Worm (Caenorhabditis elegans): ENCODE measurements around the gene F18E9.7.
"Not testable (repeated sequence)": the region's sequence is repeated elsewhere in the genome, so short reads cannot be mapped to it uniquely, and the experiment has no call there.

F18E9.7 gene

ce11 chrX:8597647-8598046 lies at the start of gene F18E9.7:
F18E9.7 (minus strand) TSS chrX:8597747.
- TF ChIP-seq W03F9.2 (tag; optimal IDR thresholded peaks at IDR 0.05) (no peak), dao-5 (tag; optimal IDR thresholded peaks at IDR 0.05) (no peak), him-1 (tag; optimal IDR thresholded peaks at IDR 0.05) (no peak)

- no peak for TF ChIP-seq dao-5 (tag; optimal IDR thresholded peaks at IDR 0.05)
- TF ChIP-seq W03F9.2 (tag; optimal IDR thresholded peaks at IDR 0.05) = no peak
- no peak for TF ChIP-seq him-1 (tag; optimal IDR thresholded peaks at IDR 0.05)
These were observed 49.5 kb upstream of the F18E9.7 start, which contains the start of gene F12D9.2 for ce11 chrX:8646997-8647396. F12D9.2 (minus strand) TSS chrX:8647097.

- TF ChIP-seq W03F9.2 (tag; optimal IDR thresholded peaks at IDR 0.05) = peak; percentile 6
- no peak for TF ChIP-seq dao-5 (tag; optimal IDR thresholded peaks at IDR 0.05)
- peak; percentile 68 for TF ChIP-seq him-1 (tag; optimal IDR thresholded peaks at IDR 0.05)
These were observed 48.7 kb upstream of the F18E9.7 start for ce11 chrX:8646287-8646686.

ce11 chrX:8643817-8644216 lies 46.3 kb upstream of the F18E9.7 start, which contains the start of gene stg-2:
stg-2 (minus strand) TSS chrX:8643917.
- no peak for TF ChIP-seq him-1 (tag; optimal IDR thresholded peaks at IDR 0.05)
- no peak for TF ChIP-seq dao-5 (tag; optimal IDR thresholded peaks at IDR 0.05)
- no peak for TF ChIP-seq W03F9.2 (tag; optimal IDR thresholded peaks at IDR 0.05)

- TF ChIP-seq dao-5 (tag; optimal IDR thresholded peaks at IDR 0.05) (no peak), W03F9.2 (tag; optimal IDR thresholded peaks at IDR 0.05) (peak; percentile 1)
These were observed 43.1 kb upstream of the F18E9.7 start for ce11 chrX:8640654-8641053.

- TF ChIP-seq W03F9.2 (tag; optimal IDR thresholded peaks at IDR 0.05) = no peak
- no peak for TF ChIP-seq him-1 (tag; optimal IDR thresholded peaks at IDR 0.05)
- no peak for TF ChIP-seq dao-5 (tag; optimal IDR thresholded peaks at IDR 0.05)
These were observed 41.2 kb upstream of the F18E9.7 start for ce11 chrX:8638679-8639184.

ce11 chrX:8625090-8625489 lies 27.5 kb upstream of the F18E9.7 start, which contains the start of gene K01A12.3:
K01A12.3 (minus strand) TSS chrX:8625190.
- TF ChIP-seq him-1 (tag; optimal IDR thresholded peaks at IDR 0.05) (no peak), W03F9.2 (tag; optimal IDR thresholded peaks at IDR 0.05) (no peak), dao-5 (tag; optimal IDR thresholded peaks at IDR 0.05) (no peak)

- peak; percentile 14 for TF ChIP-seq dao-5 (tag; optimal IDR thresholded peaks at IDR 0.05)
- TF ChIP-seq W03F9.2 (tag; optimal IDR thresholded peaks at IDR 0.05) = peak; percentile 15
- no peak for TF ChIP-seq him-1 (tag; optimal IDR thresholded peaks at IDR 0.05)
These were observed 26.5 kb upstream of the F18E9.7 start for ce11 chrX:8623840-8624591.

ce11 chrX:8613053-8613452 lies 15.5 kb upstream of the F18E9.7 start, which contains the start of gene K01A12.2:
K01A12.2 (plus strand) TSS chrX:8613353.
- no peak for TF ChIP-seq W03F9.2 (tag; optimal IDR thresholded peaks at IDR 0.05)
- TF ChIP-seq him-1 (tag; optimal IDR thresholded peaks at IDR 0.05) = no peak
- TF ChIP-seq dao-5 (tag; optimal IDR thresholded peaks at IDR 0.05) = no peak

ce11 chrX:8612278-8612677 lies 14.7 kb upstream of the F18E9.7 start:
- TF ChIP-seq him-1 (tag; optimal IDR thresholded peaks at IDR 0.05) = no peak
- no peak for TF ChIP-seq W03F9.2 (tag; optimal IDR thresholded peaks at IDR 0.05)
- no peak for TF ChIP-seq dao-5 (tag; optimal IDR thresholded peaks at IDR 0.05)

ce11 chrX:8610606-8611005 lies 13.1 kb upstream of the F18E9.7 start, which contains the start of gene K01A12.4:
K01A12.4 (plus strand) TSS chrX:8610906.
- not testable (repeated sequence) for TF ChIP-seq him-1, dao-5, W03F9.2 (tag; optimal IDR thresholded peaks at IDR 0.05)

- TF ChIP-seq W03F9.2 (tag; optimal IDR thresholded peaks at IDR 0.05) = no peak
- TF ChIP-seq dao-5 (tag; optimal IDR thresholded peaks at IDR 0.05) = peak; percentile 12
- no peak for TF ChIP-seq him-1 (tag; optimal IDR thresholded peaks at IDR 0.05)
These were observed 11.2 kb upstream of the F18E9.7 start for ce11 chrX:8608756-8609155.

ce11 chrX:8605005-8605404 lies 7.5 kb upstream of the F18E9.7 start, which contains the start of the genes H35N09.2 and H35N09.1:
H35N09.2 (minus strand) TSS chrX:8605058.
H35N09.1 (plus strand) TSS chrX:8605339.
- TF ChIP-seq dao-5 (tag; optimal IDR thresholded peaks at IDR 0.05) = no peak
- TF ChIP-seq W03F9.2 (tag; optimal IDR thresholded peaks at IDR 0.05) = no peak
- TF ChIP-seq him-1 (tag; optimal IDR thresholded peaks at IDR 0.05) = no peak

ce11 chrX:8604160-8604559 lies 6.6 kb upstream of the F18E9.7 start:
- no peak for TF ChIP-seq him-1 (tag; optimal IDR thresholded peaks at IDR 0.05)
- TF ChIP-seq dao-5 (tag; optimal IDR thresholded peaks at IDR 0.05) = no peak
- no peak for TF ChIP-seq W03F9.2 (tag; optimal IDR thresholded peaks at IDR 0.05)

Measured in whole organism, L4/young adult.